Fruit fly (Drosophila melanogaster) whole organism, embryonic: ENCODE data around the gene CG32639.

Experiments
- Asciz ChIP-seq: fragments of 200-800 bp; sonication (Bioruptor generic); optimal IDR thresholded peaks from 2 replicates; lab custom pipeline; 2017; ENCODE audit warnings: missing biosample characterization, mild to moderate bottlenecking, missing genetic modification characterization, missing genetic modification reagents
- Atf6 ChIP-seq: fragments of 200-800 bp; sonication (Bioruptor generic); IDR thresholded peaks from 2 replicates; pipeline ENCODE4 v1.3.6; 2022; ENCODE audit warnings: missing biosample characterization, missing genetic modification characterization
- CG10366 ChIP-seq: fragments of 200-800 bp; sonication (Bioruptor generic); IDR thresholded peaks from 2 replicates; pipeline ENCODE4 v1.3.6; 2022; ENCODE audit warnings: missing biosample characterization, missing genetic modification characterization
- CG10959 ChIP-seq: fragments of 200-800 bp; sonication (Bioruptor generic); IDR thresholded peaks from 2 replicates; pipeline ENCODE4 v1.3.6; 2022; ENCODE audit warnings: missing biosample characterization, missing genetic modification characterization
- CG11085 ChIP-seq: fragments of 200-800 bp; sonication (Bioruptor generic); IDR thresholded peaks from 2 replicates; pipeline ENCODE4 v1.3.6; 2022; ENCODE audit warnings: missing biosample characterization, missing genetic modification characterization
- CG11504 ChIP-seq: fragments of 200-800 bp; sonication (Bioruptor generic); optimal IDR thresholded peaks from 3 replicates; lab custom pipeline; 2019; ENCODE audit warnings: missing biosample characterization, mild to moderate bottlenecking, missing genetic modification characterization, moderate library complexity
- CG15073 ChIP-seq: fragments of 200-800 bp; sonication (Bioruptor generic); optimal IDR thresholded peaks from 2 replicates; lab custom pipeline; 2016; ENCODE audit warnings: missing biosample characterization, missing genetic modification characterization
- CG1529 ChIP-seq: fragments of 200-800 bp; sonication (Bioruptor generic); optimal IDR thresholded peaks from 3 replicates; lab custom pipeline; 2018; ENCODE audit warnings: missing biosample characterization, missing genetic modification characterization
- CG32772 ChIP-seq: fragments of 200-800 bp; sonication (Bioruptor generic); IDR thresholded peaks from 2 replicates; pipeline ENCODE4 v1.3.6; 2022; ENCODE audit warnings: missing biosample characterization, missing genetic modification characterization
- CG4282 ChIP-seq: fragments of 200-800 bp; sonication (Bioruptor generic); optimal IDR thresholded peaks from 2 replicates; lab custom pipeline; 2016; ENCODE audit warnings: missing biosample characterization, missing genetic modification characterization
- CG6175 ChIP-seq: fragments of 200-800 bp; sonication (Bioruptor generic); IDR thresholded peaks from 3 replicates; pipeline ENCODE4 v1.3.6; 2022; ENCODE audit warnings: missing biosample characterization, missing genetic modification characterization
- CG6272 ChIP-seq: fragments of 200-800 bp; sonication (Bioruptor generic); IDR thresholded peaks from 2 replicates; pipeline ENCODE4 v1.3.6; 2022; ENCODE audit warnings: missing biosample characterization, missing genetic modification characterization
- CG6813 ChIP-seq: fragments of 200-800 bp; sonication (Bioruptor generic); optimal IDR thresholded peaks from 2 replicates; lab custom pipeline; 2017; ENCODE audit warnings: missing biosample characterization, missing genetic modification characterization, mild to moderate bottlenecking, moderate library complexity, missing genetic modification reagents
- CG8359 ChIP-seq: fragments of 200-800 bp; sonication (Bioruptor generic); optimal IDR thresholded peaks from 2 replicates; lab custom pipeline; 2017; ENCODE audit warnings: missing biosample characterization, mild to moderate bottlenecking, missing genetic modification characterization, borderline replicate concordance
- CG8478 ChIP-seq: fragments of >200 bp; optimal IDR thresholded peaks from 2 replicates; lab custom pipeline; 2018
- CG8944 ChIP-seq: fragments of 200-800 bp; sonication (Bioruptor generic); optimal IDR thresholded peaks from 3 replicates; lab custom pipeline; 2016; ENCODE audit warnings: missing biosample characterization, missing genetic modification characterization
- D19A ChIP-seq: fragments of 200-800 bp; optimal IDR thresholded peaks from 3 replicates; lab custom pipeline; 2019; ENCODE audit warnings: missing biosample characterization, mild to moderate bottlenecking, missing genetic modification characterization, moderate library complexity
- Dp ChIP-seq: fragments of 200-800 bp; sonication (Bioruptor generic); optimal IDR thresholded peaks from 2 replicates; lab custom pipeline; 2018; ENCODE audit warnings: missing biosample characterization, mild to moderate bottlenecking, missing genetic modification characterization, moderate library complexity
- Elba2 ChIP-seq: fragments of 200-800 bp; sonication (Bioruptor generic); optimal IDR thresholded peaks from 3 replicates; lab custom pipeline; 2016; ENCODE audit warnings: missing biosample characterization, missing genetic modification characterization
- Ets97D ChIP-seq: fragments of 200-800 bp; sonication (Bioruptor generic); optimal IDR thresholded peaks from 3 replicates; lab custom pipeline; 2016; ENCODE audit warnings: missing biosample characterization, missing genetic modification characterization
- H15 ChIP-seq: fragments of 200-800 bp; sonication (Bioruptor generic); IDR thresholded peaks from 3 replicates; pipeline ENCODE4 v1.3.6; 2022; ENCODE audit warnings: missing biosample characterization, missing genetic modification characterization
- H2.0 ChIP-seq: fragments of 200-800 bp; sonication (Bioruptor generic); IDR thresholded peaks from 2 replicates; pipeline ENCODE4 v1.3.6; 2022; ENCODE audit warnings: missing biosample characterization, missing genetic modification characterization
- HmgD ChIP-seq: fragments of 200-800 bp; sonication (Bioruptor generic); optimal IDR thresholded peaks from 3 replicates; lab custom pipeline; 2016; ENCODE audit warnings: missing biosample characterization, missing genetic modification characterization
- Rx ChIP-seq: fragments of 200-800 bp; sonication (Bioruptor generic); IDR thresholded peaks from 2 replicates; pipeline ENCODE4 v1.3.6; 2022; ENCODE audit warnings: missing biosample characterization, missing genetic modification characterization
- Ssrp ChIP-seq: fragments of 200-800 bp; sonication (Bioruptor generic); optimal IDR thresholded peaks from 2 replicates; lab custom pipeline; 2018; ENCODE audit warnings: missing biosample characterization, mild to moderate bottlenecking, missing genetic modification characterization, moderate library complexity
- Trl ChIP-seq, 3 experiments: fragments of >200 bp in 2 of 3; fragments of 200-800 bp in 1 of 3; sonication (Bioruptor generic) in 1 of 3; optimal IDR thresholded peaks; 2 replicates in 1 of 3; 3 replicates in 2 of 3; lab custom pipeline; 2016 to 2017; ENCODE audit warnings: missing biosample characterization in 1 of 3, missing genetic modification characterization in 1 of 3
- Vsx1 ChIP-seq: fragments of 200-800 bp; sonication (Bioruptor generic); optimal IDR thresholded peaks from 2 replicates; lab custom pipeline; 2017; ENCODE audit warnings: missing biosample characterization, mild to moderate bottlenecking, missing genetic modification characterization, missing genetic modification reagents
- ara ChIP-seq: fragments of 200-800 bp; sonication (Bioruptor generic); IDR thresholded peaks from 2 replicates; pipeline ENCODE4 v1.3.6; 2022; ENCODE audit warnings: missing biosample characterization, missing genetic modification characterization
- btn ChIP-seq: fragments of 200-800 bp; sonication (Bioruptor generic); optimal IDR thresholded peaks from 2 replicates; lab custom pipeline; 2016; ENCODE audit warnings: missing biosample characterization, missing genetic modification characterization
- chinmo ChIP-seq: fragments of 200-800 bp; sonication (Bioruptor generic); IDR thresholded peaks from 4 replicates; pipeline ENCODE4 v1.3.6; 2022; ENCODE audit warnings: missing biosample characterization, missing genetic modification characterization; ENCODE audit not compliant: partially characterized antibody
- chm ChIP-seq: fragments of 200-800 bp; sonication (Bioruptor generic); IDR thresholded peaks from 2 replicates; pipeline ENCODE4 v1.3.6; 2022; ENCODE audit warnings: missing biosample characterization, missing genetic modification characterization
- ftz-f1 ChIP-seq: fragments of 200-800 bp; sonication (Bioruptor generic); optimal IDR thresholded peaks from 2 replicates; lab custom pipeline; 2016; ENCODE audit warnings: missing biosample characterization, missing genetic modification characterization
- gsb-n ChIP-seq: fragments of 200-800 bp; sonication (Bioruptor generic); optimal IDR thresholded peaks from 3 replicates; lab custom pipeline; 2018; ENCODE audit warnings: missing biosample characterization, mild to moderate bottlenecking, missing genetic modification characterization
- hbn ChIP-seq: fragments of 200-800 bp; sonication (Bioruptor generic); IDR thresholded peaks from 2 replicates; pipeline ENCODE4 v1.3.6; 2022; ENCODE audit warnings: missing biosample characterization, missing genetic modification characterization; ENCODE audit not compliant: partially characterized antibody
- insv ChIP-seq, 2 experiments: fragments of 200-800 bp; sonication (Bioruptor generic); optimal IDR thresholded peaks; 3 replicates each; lab custom pipeline; 2016 to 2018; ENCODE audit warnings: missing biosample characterization in 2 of 2, missing genetic modification characterization in 2 of 2
- inv ChIP-seq: fragments of 200-800 bp; sonication (Bioruptor generic); IDR thresholded peaks from 2 replicates; pipeline ENCODE4 v1.3.6; 2022; ENCODE audit warnings: missing biosample characterization, missing genetic modification characterization; ENCODE audit not compliant: partially characterized antibody
- lab ChIP-seq: fragments of 200-800 bp; sonication (Bioruptor generic); optimal IDR thresholded peaks from 3 replicates; lab custom pipeline; 2017; ENCODE audit warnings: missing biosample characterization, missing genetic modification characterization, mild to moderate bottlenecking, moderate library complexity, missing genetic modification reagents
- lov ChIP-seq, 2 experiments: fragments of 200-800 bp in 1 of 2; fragments of >200 bp in 1 of 2; sonication (Bioruptor generic) in 1 of 2; IDR thresholded peaks in 1 of 2; optimal IDR thresholded peaks in 1 of 2; 2 replicates in 1 of 2; 3 replicates in 1 of 2; pipeline versions ENCODE4 v1.3.6 to Lab custom; 2017 to 2022; ENCODE audit warnings: missing biosample characterization in 1 of 2, missing genetic modification characterization in 1 of 2
- mirr ChIP-seq: fragments of 200-800 bp; sonication (Bioruptor generic); optimal IDR thresholded peaks from 3 replicates; lab custom pipeline; 2018; ENCODE audit warnings: missing biosample characterization, mild to moderate bottlenecking, missing genetic modification characterization
- mld ChIP-seq: fragments of 200-800 bp; sonication (Bioruptor generic); IDR thresholded peaks from 3 replicates; pipeline ENCODE4 v1.3.6; 2022; ENCODE audit warnings: missing biosample characterization, missing genetic modification characterization; ENCODE audit not compliant: partially characterized antibody
- oc ChIP-seq: fragments of 200-800 bp; sonication (Bioruptor generic); optimal IDR thresholded peaks from 2 replicates; lab custom pipeline; 2018; ENCODE audit warnings: missing biosample characterization, mild to moderate bottlenecking, missing genetic modification characterization, moderate library complexity
- ranshi ChIP-seq: fragments of 200-800 bp; sonication (Bioruptor generic); IDR thresholded peaks from 2 replicates; pipeline ENCODE4 v1.3.6; 2022; ENCODE audit warnings: missing biosample characterization, missing genetic modification characterization
- repo ChIP-seq: fragments of 200-800 bp; sonication (Bioruptor generic); optimal IDR thresholded peaks from 2 replicates; lab custom pipeline; 2016; ENCODE audit warnings: missing biosample characterization, missing genetic modification characterization
- sens ChIP-seq: fragments of 200-800 bp; sonication (Bioruptor generic); peaks from one replicate; lab custom pipeline; 2016; ENCODE audit warnings: missing biosample characterization, missing genetic modification characterization
- stwl ChIP-seq: fragments of 200-800 bp; sonication (Bioruptor generic); optimal IDR thresholded peaks from 3 replicates; lab custom pipeline; 2018; ENCODE audit warnings: missing biosample characterization, mild to moderate bottlenecking, missing genetic modification characterization, moderate library complexity
- zen ChIP-seq: fragments of 200-800 bp; sonication (Bioruptor generic); optimal IDR thresholded peaks from 3 replicates; lab custom pipeline; 2018; ENCODE audit warnings: missing biosample characterization, mild to moderate bottlenecking, missing genetic modification characterization, moderate library complexity

Gene CG32639

DNA sequence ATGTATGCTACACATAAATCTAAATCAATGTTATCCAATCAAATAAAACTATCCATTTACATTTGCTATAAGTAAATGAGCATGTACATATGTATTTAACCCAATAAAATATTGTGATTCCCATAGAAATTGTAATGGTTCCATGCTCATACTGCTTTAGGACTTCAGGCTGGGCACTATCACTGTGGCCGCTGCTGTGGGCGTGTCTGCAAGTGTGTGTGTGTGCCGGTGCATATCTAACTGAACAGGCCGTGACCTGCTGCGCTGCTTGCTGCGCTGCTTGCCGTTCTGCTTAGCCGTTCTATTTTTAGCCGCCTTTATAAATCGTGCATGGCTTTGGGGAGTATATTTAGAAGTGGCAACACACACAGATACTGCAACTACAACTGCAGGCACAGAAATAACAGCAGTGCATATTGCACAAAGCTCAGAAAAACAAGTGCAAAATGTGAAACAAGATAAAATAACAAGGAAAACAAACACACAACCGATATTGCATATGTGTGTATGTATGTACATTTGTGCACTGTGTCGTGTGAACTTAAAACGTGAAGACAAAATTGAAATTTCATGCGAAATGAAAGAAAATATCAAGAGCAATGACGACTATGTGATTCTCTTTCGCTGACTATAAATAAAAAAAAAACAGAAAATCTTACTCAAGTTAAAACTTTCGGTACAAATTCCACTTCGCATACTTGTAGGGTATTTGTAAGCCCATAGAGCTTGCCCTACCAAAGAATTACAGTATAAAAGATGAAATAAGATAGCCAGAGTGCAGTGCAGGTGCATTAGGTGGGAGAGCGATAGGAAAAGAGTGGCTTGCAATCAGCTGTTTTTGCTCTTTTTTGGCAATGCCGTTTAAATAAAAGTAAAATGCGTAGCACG, 41.5 kb upstream of the CG32639 start (continued):
- TF ChIP-seq ranshi (no peak), CG1529 (GFP tag; lab: Kevin White, UChicago) (no peak), ara (GFP tag; lab: Robert Waterston, UW) (no peak), lov (optimal IDR thresholded peaks at IDR 0.05; lab: Kevin White, UChicago) (no peak), lov (GFP tag; IDR thresholded peaks at IDR 0.05; lab: Robert Waterston, UW) (no peak), Dp (GFP tag; lab: Kevin White, UChicago) (no peak), hbn (GFP tag; lab: Robert Waterston, UW) (no peak), CG11085 (GFP tag; lab: Robert Waterston, UW) (no peak)

DNA sequence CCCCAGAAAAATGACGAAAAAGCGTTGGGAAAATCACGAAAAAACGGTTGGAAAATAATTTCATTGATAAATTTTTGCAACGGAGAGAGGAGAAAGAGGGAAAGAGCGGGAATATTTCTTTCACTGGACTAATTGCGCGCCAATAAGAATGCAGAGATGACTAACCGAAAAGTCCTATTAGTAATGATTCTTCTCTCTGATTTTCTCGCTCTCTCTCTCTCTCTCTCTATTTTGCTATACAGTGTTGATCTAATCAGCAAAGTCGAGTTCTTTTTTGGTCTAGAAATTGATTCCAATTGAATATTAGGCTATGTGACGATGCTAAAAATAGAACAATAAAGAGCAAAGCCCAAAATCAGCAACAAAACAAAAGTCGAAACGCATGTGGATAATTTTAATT, 40.8 kb upstream of the CG32639 start:
- no peak for TF ChIP-seq HmgD (GFP tag; lab: Kevin White, UChicago)
- no peak for TF ChIP-seq CG4282
- no peak for TF ChIP-seq btn (GFP tag; lab: Kevin White, UChicago)
- TF ChIP-seq CG6175 = no peak
- TF ChIP-seq CG15073 (GFP tag; lab: Kevin White, UChicago) = no peak
- TF ChIP-seq CG10959 (GFP tag; lab: Robert Waterston, UW) = no peak
- no peak for TF ChIP-seq CG32772
- no peak for TF ChIP-seq chinmo (GFP tag; lab: Robert Waterston, UW)
- no peak for TF ChIP-seq mirr (GFP tag; lab: Kevin White, UChicago)
- no peak for TF ChIP-seq zen
- no peak for TF ChIP-seq Vsx1 (GFP tag; lab: Kevin White, UChicago)
- no peak for TF ChIP-seq ftz-f1
- TF ChIP-seq Trl (optimal IDR thresholded peaks at IDR 0.05; lab: Kevin White, UChicago) = peak; percentile 41 to 71
- no peak for TF ChIP-seq Trl (GFP tag; optimal IDR thresholded peaks at IDR 0.05; lab: Kevin White, UChicago)
- no peak for TF ChIP-seq CG8359 (GFP tag; lab: Kevin White, UChicago)
- no peak for TF ChIP-seq Rx (GFP tag; lab: Robert Waterston, UW)
- no peak for TF ChIP-seq CG10366 (GFP tag; lab: Robert Waterston, UW)
- TF ChIP-seq gsb-n (tag; lab: Kevin White, UChicago) = no peak
- no peak for TF ChIP-seq stwl (tag; lab: Kevin White, UChicago)
- TF ChIP-seq insv (GFP tag; optimal IDR thresholded peaks at IDR 0.05; lab: Kevin White, UChicago) = peak; percentile 58 to 95
- TF ChIP-seq ranshi = no peak
- no peak for TF ChIP-seq CG8944 (GFP tag; lab: Kevin White, UChicago)
- TF ChIP-seq Ssrp (tag; lab: Kevin White, UChicago) = no peak
- no peak for TF ChIP-seq Ets97D (GFP tag; lab: Kevin White, UChicago)
- no peak for TF ChIP-seq CG6272 (GFP tag; lab: Robert Waterston, UW)
- no peak for TF ChIP-seq chm (GFP tag; lab: Robert Waterston, UW)
- no peak for TF ChIP-seq CG8478
- TF ChIP-seq lab (GFP tag; lab: Kevin White, UChicago) = no peak
- TF ChIP-seq H15 = no peak
- peak; percentile 92 for TF ChIP-seq Elba2 (GFP tag; lab: Kevin White, UChicago)
- TF ChIP-seq inv (GFP tag; lab: Robert Waterston, UW) = no peak
- TF ChIP-seq Atf6 (GFP tag; lab: Robert Waterston, UW) = no peak
- TF ChIP-seq oc (tag; lab: Kevin White, UChicago) = no peak
- no peak for TF ChIP-seq H2.0 (GFP tag; lab: Robert Waterston, UW)
- peak; percentile 55 for TF ChIP-seq sens (GFP tag; lab: Kevin White, UChicago)
- peak; percentile 3 for TF ChIP-seq Asciz (GFP tag; lab: Kevin White, UChicago)
- TF ChIP-seq repo (GFP tag; lab: Kevin White, UChicago) = no peak
- TF ChIP-seq CG6813 (GFP tag; lab: Kevin White, UChicago) = peak; percentile 28
- TF ChIP-seq CG11504 (tag; lab: Kevin White, UChicago) = no peak
- no peak for TF ChIP-seq D19A (tag; lab: Kevin White, UChicago)
- TF ChIP-seq mld (GFP tag; lab: Robert Waterston, UW) = no peak
